Worm (Caenorhabditis elegans) whole organism, L4 larva: ENCODE data around the gene C15C8.5.

ENCODE experiments used
- R02D3.7 ChIP-seq: fragments of 150-350 bp; sonication (generic microtip); optimal IDR thresholded peaks from 3 replicates; lab custom pipeline; 2014; ENCODE audit warnings: missing biosample characterization, missing genetic modification characterization
- T20F7.1 ChIP-seq: fragments of 200-800 bp; sonication (Bioruptor generic); optimal IDR thresholded peaks from 2 replicates; lab custom pipeline; 2018; ENCODE audit warnings: mild to moderate bottlenecking, missing genetic modification characterization, missing compliant biosample characterization
- ZK546.5 ChIP-seq, 2 experiments: sonication (generic microtip); optimal IDR thresholded peaks; 2 replicates each; lab custom pipeline; 2017; ENCODE audit warnings: missing biosample characterization in 2 of 2, missing genetic modification characterization in 2 of 2
- aha-1 ChIP-seq: fragments of 150-350 bp; peaks from one replicate; lab custom pipeline; 2014; ENCODE audit warnings: missing biosample characterization, missing genetic modification characterization
- ceh-82 ChIP-seq: sonication (generic microtip); optimal IDR thresholded peaks from 2 replicates; lab custom pipeline; 2017; ENCODE audit warnings: missing biosample characterization, missing genetic modification characterization
- daf-16 ChIP-seq, 3 experiments: sonication (generic microtip); optimal IDR thresholded peaks; 2 replicates each; lab custom pipeline; 2016 to 2017; ENCODE audit warnings: missing genetic modification characterization in 3 of 3, missing genetic modification reagents in 3 of 3, mild to moderate bottlenecking in 2 of 3, missing compliant biosample characterization in 2 of 3, missing biosample characterization in 1 of 3, moderate library complexity in 1 of 3
- dmd-6 ChIP-seq: fragments of 200-800 bp; sonication (Bioruptor generic); IDR thresholded peaks from 2 replicates; pipeline ENCODE4 v1.3.6; 2022; ENCODE audit warnings: missing genetic modification reagents, missing genetic modification characterization, missing compliant biosample characterization
- dmd-8 ChIP-seq: fragments of 200-800 bp; sonication (Bioruptor generic); IDR thresholded peaks from 2 replicates; pipeline ENCODE4 v1.3.6; 2022; ENCODE audit warnings: missing genetic modification characterization, missing compliant biosample characterization
- dpl-1 ChIP-seq: fragments of 150-350 bp; optimal IDR thresholded peaks from 2 replicates; lab custom pipeline; 2014; ENCODE audit warnings: missing biosample characterization, missing genetic modification reagents, missing genetic modification characterization
- dve-1 ChIP-seq: sonication (generic microtip); optimal IDR thresholded peaks from 2 replicates; lab custom pipeline; 2017; ENCODE audit warnings: antibody characterized with exemption, mild to moderate bottlenecking, missing genetic modification characterization, missing compliant biosample characterization; ENCODE audit not compliant: insufficient read depth
- fos-1 ChIP-seq: fragments of 150-350 bp; optimal IDR thresholded peaks from 2 replicates; lab custom pipeline; 2014; ENCODE audit warnings: missing biosample characterization, missing genetic modification characterization
- gei-8 ChIP-seq: fragments of 200-800 bp; sonication (Bioruptor generic); optimal IDR thresholded peaks from 2 replicates; lab custom pipeline; 2018; ENCODE audit warnings: mild to moderate bottlenecking, missing genetic modification characterization, missing compliant biosample characterization
- hlh-11 ChIP-seq: fragments of 200-800 bp; sonication (Bioruptor generic); optimal IDR thresholded peaks from 2 replicates; lab custom pipeline; 2018; ENCODE audit warnings: mild to moderate bottlenecking, missing genetic modification characterization, missing compliant biosample characterization
- hlh-30 ChIP-seq: sonication (generic microtip); optimal IDR thresholded peaks from 2 replicates; lab custom pipeline; 2017; ENCODE audit warnings: antibody characterized with exemption, mild to moderate bottlenecking, missing genetic modification characterization, missing compliant biosample characterization; ENCODE audit not compliant: insufficient read depth
- lim-7 ChIP-seq: fragments of 200-800 bp; sonication (Bioruptor generic); IDR thresholded peaks from 2 replicates; pipeline ENCODE4 v1.3.6; 2022; ENCODE audit warnings: missing genetic modification characterization, missing compliant biosample characterization
- lin-1 ChIP-seq: fragments of 200-800 bp; sonication (Bioruptor generic); IDR thresholded peaks from 2 replicates; pipeline ENCODE4 v1.3.6; 2022; ENCODE audit warnings: missing genetic modification reagents, missing genetic modification characterization, missing compliant biosample characterization
- lin-15B ChIP-seq: fragments of 150-350 bp; sonication (generic microtip); optimal IDR thresholded peaks from 3 replicates; lab custom pipeline; 2014; ENCODE audit warnings: missing biosample characterization, missing genetic modification characterization
- mdl-1 ChIP-seq, 2 experiments: fragments of 150-350 bp in 1 of 2; sonication (generic microtip) in 1 of 2; optimal IDR thresholded peaks; 2 replicates each; lab custom pipeline; 2014 to 2017; ENCODE audit warnings: missing biosample characterization in 2 of 2, missing genetic modification characterization in 2 of 2
- mdt-29 ChIP-seq: fragments of 200-800 bp; sonication (Bioruptor generic); IDR thresholded peaks from 2 replicates; pipeline ENCODE4 v1.3.6; 2022; ENCODE audit warnings: missing genetic modification reagents, missing genetic modification characterization, missing compliant biosample characterization
- mes-2 ChIP-seq: sonication (generic microtip); optimal IDR thresholded peaks from 2 replicates; lab custom pipeline; 2016; ENCODE audit warnings: missing genotype, mild to moderate bottlenecking, missing genetic modification characterization, missing compliant biosample characterization; ENCODE audit not compliant: poor library complexity, severe bottlenecking
- mxl-2 ChIP-seq: fragments of 200-800 bp; sonication (Bioruptor generic); conservative IDR thresholded peaks from 2 replicates; pipeline ENCODE4 v1.3.6; 2022; ENCODE audit warnings: missing genetic modification reagents, missing genetic modification characterization, missing compliant biosample characterization
- nhr-102 ChIP-seq: sonication (generic microtip); optimal IDR thresholded peaks from 2 replicates; lab custom pipeline; 2016; ENCODE audit warnings: mild to moderate bottlenecking, missing genetic modification characterization, moderate library complexity, missing compliant biosample characterization
- nhr-111 ChIP-seq: fragments of 200-800 bp; sonication (Bioruptor generic); optimal IDR thresholded peaks from 2 replicates; lab custom pipeline; 2018; ENCODE audit warnings: mild to moderate bottlenecking, missing genetic modification characterization, missing compliant biosample characterization
- nhr-25 ChIP-seq: sonication (generic microtip); optimal IDR thresholded peaks from 2 replicates; lab custom pipeline; 2017; ENCODE audit warnings: missing genetic modification characterization, mild to moderate bottlenecking, missing compliant biosample characterization, antibody characterized with exemption, moderate library complexity, borderline replicate concordance; ENCODE audit not compliant: insufficient read depth
- nhr-28 ChIP-seq: fragments of 150-350 bp; optimal IDR thresholded peaks from 2 replicates; lab custom pipeline; 2014; ENCODE audit warnings: missing biosample characterization, missing genetic modification characterization
- nhr-41 ChIP-seq: fragments of 200-800 bp; sonication (Bioruptor generic); IDR thresholded peaks from 2 replicates; pipeline ENCODE4 v1.3.6; 2022; ENCODE audit warnings: missing genetic modification reagents, missing genetic modification characterization, missing compliant biosample characterization
- nhr-77 ChIP-seq: fragments of 150-350 bp; optimal IDR thresholded peaks from 2 replicates; lab custom pipeline; 2014; ENCODE audit warnings: missing biosample characterization, missing genetic modification characterization
- php-3 ChIP-seq: fragments of 200-800 bp; sonication (Bioruptor generic); IDR thresholded peaks from 2 replicates; pipeline ENCODE4 v1.3.6; 2022; ENCODE audit warnings: missing genetic modification reagents, missing genetic modification characterization, missing compliant biosample characterization
- pqm-1 ChIP-seq: sonication (generic microtip); optimal IDR thresholded peaks from 2 replicates; lab custom pipeline; 2017; ENCODE audit warnings: missing biosample characterization, missing genetic modification characterization
- rbr-2 ChIP-seq: sonication (generic microtip); optimal IDR thresholded peaks from 2 replicates; lab custom pipeline; 2016; ENCODE audit warnings: missing genotype, missing genetic modification characterization, missing compliant biosample characterization
- spr-3 ChIP-seq: fragments of 200-800 bp; sonication (Bioruptor generic); optimal IDR thresholded peaks from 2 replicates; lab custom pipeline; 2018; ENCODE audit warnings: mild to moderate bottlenecking, missing genetic modification characterization, missing compliant biosample characterization
- unc-62 ChIP-seq, 3 experiments: fragments of 150-350 bp in 1 of 3; sonication (generic microtip); optimal IDR thresholded peaks in 2 of 3; peaks in 1 of 3; 1 replicate in 1 of 3; 2 replicates in 2 of 3; lab custom pipeline; 2014 to 2017; ENCODE audit warnings: missing biosample characterization in 3 of 3, missing genetic modification characterization in 3 of 3, missing genetic modification reagents in 3 of 3, missing genotype in 1 of 3
- zfp-2 ChIP-seq: sonication (generic microtip); optimal IDR thresholded peaks from 2 replicates; lab custom pipeline; 2016; ENCODE audit warnings: mild to moderate bottlenecking, missing genetic modification characterization, missing compliant biosample characterization

Gene C15C8.5

DNA sequence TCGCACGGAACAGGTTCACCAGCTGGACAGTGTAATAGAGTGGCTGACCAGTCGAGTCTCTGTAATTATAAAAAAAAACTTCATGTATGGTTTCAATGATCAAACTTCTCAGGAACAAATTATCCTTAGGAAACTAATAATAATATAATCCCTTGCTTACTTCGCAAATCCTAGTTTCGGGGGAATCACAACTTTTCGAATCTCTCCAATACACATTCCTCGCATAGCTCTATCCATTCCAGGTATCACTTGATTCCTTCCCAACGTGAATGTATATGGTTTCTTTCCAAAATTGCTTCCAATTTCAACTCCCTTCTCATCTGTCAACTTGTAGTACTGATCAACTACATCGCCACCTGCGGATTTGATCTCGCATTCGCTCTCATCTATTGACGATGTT is 38.5 kb downstream of the C15C8.5 start:
- TF ChIP-seq ZK546.5 (tag; optimal IDR thresholded peaks at IDR 0.05; lab: Kevin White, UChicago), result no peak
- no peak for TF ChIP-seq dpl-1 (GFP tag; lab: Kevin White, UChicago)
- TF ChIP-seq mdl-1 (tag; optimal IDR thresholded peaks at IDR 0.05; lab: Kevin White, UChicago), result no peak
- TF ChIP-seq nhr-111 (GFP tag; lab: Kevin White, UChicago), result no peak
- TF ChIP-seq daf-16 (GFP tag; optimal IDR thresholded peaks at IDR 0.05; lab: Kevin White, UChicago), result no peak
- TF ChIP-seq daf-16 (tag; optimal IDR thresholded peaks at IDR 0.05; lab: Kevin White, UChicago), result no peak
- TF ChIP-seq rbr-2 (tag; lab: Kevin White, UChicago), result no peak
- no peak for TF ChIP-seq mdt-29 (GFP tag; lab: Robert Waterston, UW)
- no peak for TF ChIP-seq ceh-82 (tag; lab: Kevin White, UChicago)
- TF ChIP-seq unc-62 (GFP tag; optimal IDR thresholded peaks at IDR 0.05 in 1 of 2; lab: Kevin White, UChicago), result no peak
- TF ChIP-seq unc-62 (tag; optimal IDR thresholded peaks at IDR 0.05; lab: Kevin White, UChicago), result no peak
- TF ChIP-seq fos-1 (tag; lab: Kevin White, UChicago), result no peak
- no peak for TF ChIP-seq mxl-2
- no peak for TF ChIP-seq nhr-102 (tag; lab: Kevin White, UChicago)

DNA sequence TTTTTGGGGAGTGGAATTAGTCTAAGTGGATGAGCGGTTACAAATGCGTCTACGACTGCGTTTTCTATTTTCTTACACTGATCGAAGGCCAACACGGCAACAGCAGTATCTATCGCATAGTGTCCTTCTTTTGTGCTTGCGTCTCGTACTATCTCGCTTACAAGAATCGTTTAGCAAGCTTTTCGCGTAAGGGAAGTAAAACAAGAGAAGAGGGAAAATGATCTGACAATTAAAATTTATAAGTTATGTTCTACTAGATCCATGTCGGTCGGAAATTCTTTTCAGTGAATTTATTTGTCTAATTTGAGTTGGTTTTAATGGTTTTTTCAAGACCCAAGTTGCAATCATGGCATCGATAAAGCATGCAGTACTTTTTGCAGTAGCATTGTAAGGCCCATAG is 39.2 kb downstream of the C15C8.5 start, which contains the start of gene fkb-4:
fkb-4 (minus strand) TSS at position 101 of the 400 bp plus-strand sequence.
- TF ChIP-seq lin-15B, result no peak

DNA sequence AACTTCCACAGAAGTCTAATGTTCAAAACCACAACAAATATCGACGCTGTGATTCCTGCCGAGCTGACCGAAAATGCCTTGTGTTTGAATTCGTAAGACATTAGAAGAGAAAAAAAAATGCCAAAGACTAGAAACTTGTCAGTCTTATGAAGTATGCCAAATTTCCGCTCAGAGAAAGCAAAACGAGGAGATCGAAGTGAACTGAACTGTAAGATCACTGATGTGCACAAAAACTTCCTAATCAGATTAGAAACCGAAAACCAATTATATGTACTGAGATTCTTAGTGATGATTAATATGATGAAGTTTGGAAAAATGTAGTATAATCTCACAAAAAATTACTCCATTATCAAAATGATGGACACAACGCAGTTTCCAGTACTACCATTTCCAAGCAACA is 40.6 kb downstream of the C15C8.5 start, which contains the start of gene srbc-44:
srbc-44 (minus strand) TSS at position 101 of the 400 bp plus-strand sequence.
- TF ChIP-seq nhr-102 (tag; lab: Kevin White, UChicago) (no peak), R02D3.7 (no peak), lim-7 (GFP tag; lab: Robert Waterston, UW) (no peak), spr-3 (no peak), daf-16 (GFP tag; optimal IDR thresholded peaks at IDR 0.05; lab: Kevin White, UChicago) (no peak), daf-16 (tag; optimal IDR thresholded peaks at IDR 0.05; lab: Kevin White, UChicago) (no peak), lin-1 (GFP tag; lab: Robert Waterston, UW) (no peak), dmd-8 (GFP tag; lab: Robert Waterston, UW) (no peak)

DNA sequence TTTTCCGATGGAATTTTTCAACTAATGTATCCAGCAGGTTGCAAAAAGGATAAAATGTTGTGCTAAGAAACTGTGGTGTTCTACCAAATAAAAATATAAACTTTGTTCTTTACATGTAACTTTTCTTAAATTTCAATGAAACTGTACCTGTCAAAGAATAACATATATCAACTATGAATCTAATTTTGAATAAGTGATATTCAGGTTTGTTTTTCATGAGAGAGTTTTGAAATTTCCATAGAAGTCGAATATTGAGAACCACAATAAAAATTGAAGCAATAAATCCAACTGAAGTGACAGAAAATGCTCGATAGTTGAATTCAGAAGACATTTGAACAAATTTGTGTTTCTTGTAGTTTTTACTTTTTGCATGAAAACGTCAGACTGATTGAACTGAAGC is 42.4 kb downstream of the C15C8.5 start, which contains the start of gene srbc-43:
srbc-43 (minus strand) TSS at position 331 of the 400 bp plus-strand sequence.
- TF ChIP-seq mdt-29 (GFP tag; lab: Robert Waterston, UW) (no peak), aha-1 (peak; percentile 93), lim-7 (GFP tag; lab: Robert Waterston, UW) (no peak)
- TF ChIP-seq, all 104 proteins: peak for 1

DNA sequence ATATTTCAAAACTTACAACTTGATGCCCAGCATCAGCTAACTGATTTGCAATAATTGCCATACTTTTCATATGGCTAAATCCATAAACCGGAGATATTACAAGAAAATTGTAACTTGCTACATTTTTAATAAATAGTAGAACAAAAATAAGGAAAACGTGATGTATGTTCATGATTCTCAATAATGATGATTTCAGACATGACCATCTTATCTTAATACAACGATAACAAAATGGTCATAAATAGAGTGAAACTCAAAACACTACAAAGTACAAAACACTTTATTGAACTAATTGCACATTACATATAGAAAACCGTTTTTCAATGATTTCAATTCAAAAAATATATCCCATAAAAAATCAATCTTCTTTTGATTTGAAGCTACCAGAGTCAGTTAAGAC is 44.9 kb downstream of the C15C8.5 start, which contains the start of gene ugt-5:
ugt-5 (minus strand) TSS at position 214 of the 400 bp plus-strand sequence.
- peak; percentile 44 for TF ChIP-seq hlh-30 (tag; lab: Kevin White, UChicago)
- peak; percentile 34 for TF ChIP-seq dve-1
- peak; percentile 20 for TF ChIP-seq hlh-11
- TF ChIP-seq nhr-28 (tag; lab: Kevin White, UChicago), result peak; percentile 76
- no peak for TF ChIP-seq daf-16 (GFP tag; optimal IDR thresholded peaks at IDR 0.05; lab: Kevin White, UChicago)
- TF ChIP-seq daf-16 (tag; optimal IDR thresholded peaks at IDR 0.05; lab: Kevin White, UChicago), result peak; percentile 82
- peak; percentile 18 for TF ChIP-seq nhr-77 (tag; lab: Kevin White, UChicago)
- TF ChIP-seq pqm-1 (tag; lab: Kevin White, UChicago), result peak; percentile 24
- TF ChIP-seq gei-8 (GFP tag; lab: Kevin White, UChicago), result no peak
- no peak for TF ChIP-seq nhr-41 (GFP tag; lab: Robert Waterston, UW)

DNA sequence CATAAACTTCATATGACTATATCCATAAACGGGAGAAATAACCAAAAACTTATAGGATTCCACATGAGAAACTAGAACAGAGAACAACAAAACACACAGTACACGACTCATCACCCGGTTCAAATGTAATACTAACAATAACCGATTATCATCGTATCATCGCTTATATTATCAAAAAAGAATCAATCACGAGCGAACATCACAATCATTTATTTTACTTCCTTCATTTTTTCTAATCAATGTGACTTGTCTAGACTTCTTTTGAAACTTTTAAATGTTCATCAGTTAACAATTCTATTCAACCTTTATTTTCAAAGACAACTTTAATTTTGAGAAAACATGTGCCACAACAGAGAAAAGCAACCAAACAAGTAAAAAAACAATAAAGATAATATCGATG is 47.4 kb downstream of the C15C8.5 start, which contains the start of gene ugt-4:
ugt-4 (minus strand) TSS at position 141 of the 400 bp plus-strand sequence.
- TF ChIP-seq rbr-2 (tag; lab: Kevin White, UChicago) (no peak), daf-16 (GFP tag; optimal IDR thresholded peaks at IDR 0.05; lab: Kevin White, UChicago) (no peak), daf-16 (tag; optimal IDR thresholded peaks at IDR 0.05; lab: Kevin White, UChicago) (peak; percentile 35), nhr-25 (tag; lab: Kevin White, UChicago) (no peak), nhr-77 (tag; lab: Kevin White, UChicago) (peak; percentile 53), nhr-28 (tag; lab: Kevin White, UChicago) (peak; percentile 75), hlh-30 (tag; lab: Kevin White, UChicago) (peak; percentile 65), dmd-6 (GFP tag; lab: Robert Waterston, UW) (peak; percentile 61; the same call in 1 of the 2 replicates), mes-2 (no peak), zfp-2 (tag; lab: Kevin White, UChicago) (no peak), php-3 (GFP tag; lab: Robert Waterston, UW) (0 out of 2 replicates have a peak, but pooled peaks have one; percentile 6), pqm-1 (tag; lab: Kevin White, UChicago) (peak; percentile 49), T20F7.1 (peak; percentile 52), hlh-11 (peak; percentile 65), ZK546.5 (tag; optimal IDR thresholded peaks at IDR 0.05; lab: Kevin White, UChicago) (no peak), dve-1 (peak; percentile 67), unc-62 (GFP tag; optimal IDR thresholded peaks at IDR 0.05 in 1 of 2; lab: Kevin White, UChicago) (peak in 1 of 2 experiments; percentile 80), unc-62 (tag; optimal IDR thresholded peaks at IDR 0.05; lab: Kevin White, UChicago) (no peak)
- TF ChIP-seq, all 104 proteins: peak for 11
